Worm (Caenorhabditis elegans): ENCODE measurements around the gene F22B3.8.

F22B3.8 gene

DNA sequence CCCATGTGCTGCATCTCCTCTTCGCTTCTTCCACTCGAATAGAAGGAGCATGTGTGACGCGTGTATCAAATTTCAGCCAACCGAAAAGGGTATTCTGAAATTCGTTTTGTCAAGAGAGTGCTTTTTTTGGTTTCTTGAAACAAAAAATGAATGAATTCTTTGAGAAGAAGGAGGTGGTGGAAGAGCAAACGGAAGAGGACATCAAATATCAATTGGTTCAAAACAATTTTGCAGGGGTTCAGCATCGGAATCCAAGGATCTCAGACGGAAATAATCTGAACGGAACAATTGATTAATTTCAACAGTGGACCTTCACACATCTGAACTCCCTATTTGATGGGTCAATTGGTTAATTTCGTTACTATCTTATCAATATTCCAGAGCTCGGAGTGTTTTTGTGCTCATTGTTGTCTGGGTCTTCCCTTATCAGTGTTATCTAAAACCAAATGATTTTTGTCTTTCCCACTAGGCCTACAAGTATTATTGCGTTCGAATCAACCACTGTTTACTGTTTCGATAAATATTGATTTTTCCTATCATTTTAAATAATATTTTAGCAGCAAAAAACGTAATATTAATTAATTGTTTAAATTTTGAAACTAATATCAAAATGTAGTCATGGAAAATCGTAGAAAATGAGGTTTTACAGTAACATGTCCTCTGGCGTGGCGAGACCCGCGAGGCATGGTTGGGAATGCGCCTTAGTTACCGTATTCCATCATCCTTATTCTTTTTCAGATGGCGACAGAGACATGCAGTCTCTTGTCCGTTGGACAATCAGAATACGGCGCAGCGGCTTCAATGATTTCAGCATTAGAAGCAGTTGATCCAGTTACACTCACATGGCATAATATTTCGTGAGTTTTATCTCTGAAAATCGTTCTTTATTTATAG is 45.2 kb upstream of the F22B3.8 start, which contains the start of the genes C10C6.13 and wht-2:
Gene C10C6.13, minus strand, starts transcription at position 51 of the 894 bp plus-strand sequence.
Gene wht-2, plus strand, starts transcription at position 739 of the 894 bp plus-strand sequence.
- TF ChIP-seq mep-1 (tag; optimal IDR thresholded peaks at IDR 0.05) (no peak), rnt-1 (tag; optimal IDR thresholded peaks at IDR 0.05) (no peak), elt-2 (tag; optimal IDR thresholded peaks at IDR 0.05) (peak; percentile 53), F16B12.6 (tag; optimal IDR thresholded peaks at IDR 0.05) (no peak), C34B4.2 (tag; optimal IDR thresholded peaks at IDR 0.05) (no peak), C04F5.9 (tag; optimal IDR thresholded peaks at IDR 0.05) (no peak)

DNA sequence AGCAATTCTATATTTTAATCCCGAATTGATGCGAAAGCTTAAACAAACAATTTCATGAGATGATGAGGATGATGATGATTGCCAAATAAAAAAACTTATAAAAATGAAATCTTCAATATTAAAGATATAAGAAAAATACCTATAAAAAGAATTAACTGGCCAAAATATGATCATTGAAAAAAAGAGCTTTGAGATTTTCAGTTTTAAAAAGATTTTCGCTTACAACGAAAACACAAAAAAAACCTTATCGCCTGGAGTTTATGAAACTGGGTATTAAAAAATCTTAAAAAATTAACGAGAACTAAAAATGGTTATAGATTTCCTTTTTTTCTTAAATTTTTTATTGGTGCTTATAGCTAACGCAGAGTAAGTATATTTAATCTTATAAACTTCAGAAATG is 42.7 kb upstream of the F22B3.8 start, which contains the start of gene C10C6.7:
Gene C10C6.7, minus strand, starts transcription at position 101 of the 400 bp plus-strand sequence.
- no peak for TF ChIP-seq lin-14 (GFP tag; optimal IDR thresholded peaks at IDR 0.05)
- no peak for TF ChIP-seq C04F5.9 (tag; optimal IDR thresholded peaks at IDR 0.05)
- no peak for TF ChIP-seq ceh-8 (GFP tag; optimal IDR thresholded peaks at IDR 0.05)
- TF ChIP-seq alr-1 (tag; optimal IDR thresholded peaks at IDR 0.05; ENCODE audit: borderline replicate concordance) = no peak
- no peak for TF ChIP-seq pag-3 (tag; optimal IDR thresholded peaks at IDR 0.05; ENCODE audit: borderline replicate concordance, insufficient read depth)
- no peak for TF ChIP-seq swsn-7 (tag; optimal IDR thresholded peaks at IDR 0.05)
- no peak for TF ChIP-seq ces-1 (GFP tag; optimal IDR thresholded peaks at IDR 0.05)
- no peak for TF ChIP-seq ets-5 (GFP tag; IDR thresholded peaks at IDR 0.05)
- no peak for TF ChIP-seq nhr-20 (tag; optimal IDR thresholded peaks at IDR 0.05)
- TF ChIP-seq aly-2 (tag; optimal IDR thresholded peaks at IDR 0.05) = no peak
- TF ChIP-seq dsc-1 (tag; optimal IDR thresholded peaks at IDR 0.05) = no peak
- TF ChIP-seq ceh-90 (tag; optimal IDR thresholded peaks at IDR 0.05) = no peak
- no peak for TF ChIP-seq nhr-85 (tag)
- TF ChIP-seq aha-1 (tag; optimal IDR thresholded peaks at IDR 0.05) = no peak
- no peak for TF ChIP-seq nhr-76 (tag; optimal IDR thresholded peaks at IDR 0.05)
- TF ChIP-seq unc-130 (tag; optimal IDR thresholded peaks at IDR 0.05) = no peak
- no peak for TF ChIP-seq sptf-1 (tag; optimal IDR thresholded peaks at IDR 0.05)

DNA sequence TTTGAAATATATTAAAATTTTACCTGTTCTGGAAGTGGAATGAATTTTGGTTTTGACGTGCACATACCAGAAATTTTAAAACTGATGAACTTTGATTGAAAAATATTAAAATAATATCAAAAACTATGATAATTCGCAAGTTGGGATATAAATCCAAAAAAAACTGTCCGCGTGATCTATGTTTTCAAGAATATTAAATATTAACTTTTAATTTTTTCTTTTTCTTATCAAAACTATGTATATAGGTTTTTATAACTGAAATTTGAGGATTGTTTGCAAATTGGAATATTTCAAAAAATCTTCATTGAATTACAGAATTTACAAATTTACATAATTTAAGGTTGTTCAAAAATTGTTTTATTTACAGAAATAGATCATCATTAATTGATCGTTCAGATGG is 40.4 kb upstream of the F22B3.8 start, which contains the start of gene C10C6.3:
Gene C10C6.3, minus strand, starts transcription at position 101 of the 400 bp plus-strand sequence.
- no peak for TF ChIP-seq snu-23 (GFP tag; optimal IDR thresholded peaks at IDR 0.05)
- TF ChIP-seq snpc-4 (tag; optimal IDR thresholded peaks at IDR 0.05) = no peak
- no peak for TF ChIP-seq hlh-4 (tag; optimal IDR thresholded peaks at IDR 0.05)
- no peak for TF ChIP-seq irx-1 (tag; optimal IDR thresholded peaks at IDR 0.05)
- no peak for TF ChIP-seq mep-1 (tag; optimal IDR thresholded peaks at IDR 0.05)
- no peak for TF ChIP-seq hlh-17 (GFP tag; optimal IDR thresholded peaks at IDR 0.05; ENCODE audit: borderline replicate concordance)
- no peak for TF ChIP-seq nhr-12 (tag; optimal IDR thresholded peaks at IDR 0.05)
- no peak for TF ChIP-seq C16A3.4 (tag; optimal IDR thresholded peaks at IDR 0.05)
- TF ChIP-seq Y116A8C.19 (tag; optimal IDR thresholded peaks at IDR 0.05; ENCODE audit: borderline replicate concordance) = no peak
- no peak for TF ChIP-seq rnt-1 (tag; optimal IDR thresholded peaks at IDR 0.05)
- TF ChIP-seq nhr-85 (tag) = no peak
- TF ChIP-seq zag-1 (tag; optimal IDR thresholded peaks at IDR 0.05) = no peak
- TF ChIP-seq skn-1 (tag; optimal IDR thresholded peaks at IDR 0.05) = no peak
- TF ChIP-seq ztf-4 (tag; optimal IDR thresholded peaks at IDR 0.05) = no peak
- no peak for TF ChIP-seq lin-15B (tag; optimal IDR thresholded peaks at IDR 0.05)
- no peak for TF ChIP-seq pqm-1 (tag; optimal IDR thresholded peaks at IDR 0.05)

DNA sequence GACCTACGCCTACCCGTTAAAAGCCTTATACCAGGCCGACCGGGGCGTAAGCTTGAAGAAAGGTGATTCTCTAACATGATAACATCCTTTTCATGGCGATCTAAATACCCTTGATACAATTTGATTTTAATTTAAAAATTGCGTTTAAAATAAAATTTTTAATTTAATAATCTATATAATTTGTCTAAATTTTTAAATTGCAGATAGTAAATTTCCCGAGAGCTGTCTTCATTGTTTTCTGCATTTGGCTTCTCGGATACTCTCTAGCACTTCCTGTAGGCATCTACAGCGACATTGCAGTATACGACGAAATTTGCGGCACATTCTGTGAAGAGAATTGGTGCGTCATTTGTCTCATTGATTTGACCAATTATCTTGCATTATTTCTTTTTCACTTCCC is 36.6 kb upstream of the F22B3.8 start:
- TF ChIP-seq lin-14 (GFP tag; optimal IDR thresholded peaks at IDR 0.05) (peak; percentile 40), zag-1 (tag; optimal IDR thresholded peaks at IDR 0.05) (no peak)

Measured in whole organism, L1 larva.